Worm (Caenorhabditis elegans) whole organism, mixed stage, embryonic: ENCODE measurements around the gene sax-7.

Experiments
- drap-1 ChIP-seq: fragments of 200-800 bp; sonication (Bioruptor generic); optimal IDR thresholded peaks from 3 replicates; lab custom pipeline; 2018; ENCODE audit warnings: mild to moderate bottlenecking, missing genetic modification characterization, missing compliant biosample characterization
- elt-3 ChIP-seq: fragments of 150-350 bp; optimal IDR thresholded peaks from 2 replicates; lab custom pipeline; 2014; ENCODE audit warnings: missing biosample characterization, missing genetic modification characterization
- ham-2 ChIP-seq: fragments of 200-800 bp; sonication (Bioruptor generic); optimal IDR thresholded peaks from 2 replicates; lab custom pipeline; 2018; ENCODE audit warnings: mild to moderate bottlenecking, missing genetic modification characterization, missing compliant biosample characterization
- lsy-2 ChIP-seq: fragments of 150-350 bp; optimal IDR thresholded peaks from 2 replicates; lab custom pipeline; 2014; ENCODE audit warnings: missing biosample characterization, missing genetic modification characterization
- nhr-28 ChIP-seq: fragments of 150-350 bp; optimal IDR thresholded peaks from 2 replicates; lab custom pipeline; 2014; ENCODE audit warnings: missing biosample characterization, missing genetic modification characterization
- sem-2 ChIP-seq: fragments of 200-800 bp; sonication (Bioruptor generic); optimal IDR thresholded peaks from 2 replicates; lab custom pipeline; 2018; ENCODE audit warnings: mild to moderate bottlenecking, missing genetic modification characterization, missing compliant biosample characterization
- unc-39 ChIP-seq: fragments of 150-350 bp; optimal IDR thresholded peaks from 2 replicates; lab custom pipeline; 2014; ENCODE audit warnings: missing biosample characterization, missing genetic modification characterization
- unc-62 ChIP-seq: fragments of 150-350 bp; optimal IDR thresholded peaks from 2 replicates; lab custom pipeline; 2014; ENCODE audit warnings: missing biosample characterization, missing genetic modification reagents, missing genetic modification characterization

DNA sequence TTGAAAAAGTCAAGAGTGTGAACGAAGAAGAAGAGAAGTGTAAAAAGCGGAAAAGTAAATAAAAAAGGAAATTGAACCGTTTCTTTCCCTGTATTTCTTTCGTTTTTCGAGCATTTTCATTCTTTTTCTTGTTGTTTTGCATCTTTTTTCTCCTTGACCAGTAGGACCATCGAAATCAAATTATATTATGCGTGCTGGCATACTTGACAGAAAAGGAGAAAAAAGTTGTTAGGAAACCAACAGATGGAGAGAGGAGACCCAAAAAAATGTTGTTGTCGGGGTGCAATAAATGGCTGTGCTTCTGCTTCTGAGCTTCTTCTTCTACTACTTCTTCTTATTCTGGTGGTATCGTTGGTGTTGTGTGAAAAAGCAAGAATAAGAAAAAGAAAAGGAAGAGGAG, 8.5 kb upstream of the sax-7 start:
- no peak for TF ChIP-seq unc-62 (GFP tag; lab: Kevin White, UChicago)
- no peak for TF ChIP-seq sem-2
- TF ChIP-seq drap-1 (GFP tag; lab: Kevin White, UChicago): no peak
- TF ChIP-seq nhr-28 (tag; lab: Kevin White, UChicago): no peak
- no peak for TF ChIP-seq elt-3
- no peak for TF ChIP-seq ham-2 (GFP tag; lab: Kevin White, UChicago)
- no peak for TF ChIP-seq lsy-2
- TF ChIP-seq unc-39 (tag; lab: Kevin White, UChicago): no peak
